Worm (Caenorhabditis elegans) whole organism, mixed stage, embryonic: Measurements from ENCODE around the gene pes-4.

ENCODE experiments used
- bed-3 ChIP-seq: fragments of 200-800 bp; sonication (Bioruptor generic); optimal IDR thresholded peaks from 3 replicates; lab custom pipeline; 2018; ENCODE audit warnings: mild to moderate bottlenecking, missing genetic modification characterization, moderate library complexity, missing compliant biosample characterization
- blmp-1 ChIP-seq: fragments of 150-350 bp; optimal IDR thresholded peaks from 2 replicates; lab custom pipeline; 2014; ENCODE audit warnings: missing biosample characterization, missing genetic modification characterization
- ceh-39 ChIP-seq: fragments of 150-350 bp; optimal IDR thresholded peaks from 2 replicates; lab custom pipeline; 2014; ENCODE audit warnings: missing biosample characterization, missing genetic modification characterization
- ceh-43 ChIP-seq: fragments of 200-800 bp; sonication (Bioruptor generic); optimal IDR thresholded peaks from 2 replicates; lab custom pipeline; 2018; ENCODE audit warnings: mild to moderate bottlenecking, missing genetic modification characterization, moderate library complexity, missing compliant biosample characterization
- ceh-83 ChIP-seq: fragments of 200-800 bp; sonication (Bioruptor generic); optimal IDR thresholded peaks from 2 replicates; lab custom pipeline; 2018; ENCODE audit warnings: mild to moderate bottlenecking, missing genetic modification characterization, missing compliant biosample characterization
- ces-1 ChIP-seq: fragments of 150-350 bp; optimal IDR thresholded peaks from 2 replicates; lab custom pipeline; 2014; ENCODE audit warnings: missing biosample characterization, missing genetic modification reagents, missing genetic modification characterization
- cnd-1 ChIP-seq: fragments of 200-800 bp; sonication (Bioruptor generic); optimal IDR thresholded peaks from 2 replicates; lab custom pipeline; 2018; ENCODE audit warnings: mild to moderate bottlenecking, missing genetic modification characterization, missing compliant biosample characterization
- drap-1 ChIP-seq: fragments of 200-800 bp; sonication (Bioruptor generic); optimal IDR thresholded peaks from 3 replicates; lab custom pipeline; 2018; ENCODE audit warnings: mild to moderate bottlenecking, missing genetic modification characterization, missing compliant biosample characterization
- elt-1 ChIP-seq: sonication (generic microtip); optimal IDR thresholded peaks from 2 replicates; lab custom pipeline; 2017; ENCODE audit warnings: missing genetic modification characterization, mild to moderate bottlenecking, missing compliant biosample characterization, antibody characterized with exemption, moderate library complexity, borderline replicate concordance; ENCODE audit not compliant: insufficient read depth
- elt-3 ChIP-seq: fragments of 150-350 bp; optimal IDR thresholded peaks from 2 replicates; lab custom pipeline; 2014; ENCODE audit warnings: missing biosample characterization, missing genetic modification characterization
- flh-1 ChIP-seq: fragments of 200-800 bp; sonication (Bioruptor generic); optimal IDR thresholded peaks from 2 replicates; lab custom pipeline; 2018; ENCODE audit warnings: mild to moderate bottlenecking, missing genetic modification characterization, moderate library complexity, missing compliant biosample characterization
- hlh-1 ChIP-seq: fragments of 150-350 bp; optimal IDR thresholded peaks from 2 replicates; lab custom pipeline; 2014; ENCODE audit warnings: missing biosample characterization, missing genetic modification reagents, missing genetic modification characterization
- lin-13 ChIP-seq: fragments of 150-350 bp; optimal IDR thresholded peaks from 2 replicates; lab custom pipeline; 2014; ENCODE audit warnings: missing biosample characterization, missing genetic modification characterization
- lsy-2 ChIP-seq: fragments of 150-350 bp; optimal IDR thresholded peaks from 2 replicates; lab custom pipeline; 2014; ENCODE audit warnings: missing biosample characterization, missing genetic modification characterization
- mep-1 ChIP-seq: fragments of 150-350 bp; optimal IDR thresholded peaks from 2 replicates; lab custom pipeline; 2017; ENCODE audit warnings: missing biosample characterization, missing genetic modification reagents, missing genetic modification characterization, inconsistent platforms
- mls-2 ChIP-seq: sonication (generic microtip); optimal IDR thresholded peaks from 2 replicates; lab custom pipeline; 2016; ENCODE audit warnings: mild to moderate bottlenecking, missing genetic modification characterization, moderate library complexity, missing compliant biosample characterization
- nhr-12 ChIP-seq: fragments of 150-350 bp; optimal IDR thresholded peaks from 2 replicates; lab custom pipeline; 2014; ENCODE audit warnings: missing biosample characterization, missing genetic modification characterization
- nhr-2 ChIP-seq: fragments of 150-350 bp; optimal IDR thresholded peaks from 2 replicates; lab custom pipeline; 2014; ENCODE audit warnings: missing biosample characterization, missing genetic modification characterization
- nhr-28 ChIP-seq: fragments of 150-350 bp; optimal IDR thresholded peaks from 2 replicates; lab custom pipeline; 2014; ENCODE audit warnings: missing biosample characterization, missing genetic modification characterization
- nhr-76 ChIP-seq: sonication (generic microtip); optimal IDR thresholded peaks from 2 replicates; lab custom pipeline; 2017; ENCODE audit warnings: missing biosample characterization, missing genetic modification characterization
- pha-4 ChIP-seq: fragments of 150-350 bp; optimal IDR thresholded peaks from 2 replicates; lab custom pipeline; 2018; ENCODE audit warnings: missing biosample characterization, missing genetic modification reagents, missing genetic modification characterization
- sem-2 ChIP-seq: fragments of 200-800 bp; sonication (Bioruptor generic); optimal IDR thresholded peaks from 2 replicates; lab custom pipeline; 2018; ENCODE audit warnings: mild to moderate bottlenecking, missing genetic modification characterization, missing compliant biosample characterization
- sptf-1 ChIP-seq: sonication (generic microtip); optimal IDR thresholded peaks from 2 replicates; lab custom pipeline; 2017; ENCODE audit warnings: mild to moderate bottlenecking, missing genetic modification characterization, moderate library complexity, missing compliant biosample characterization
- tbx-8 ChIP-seq: fragments of 200-800 bp; sonication (Bioruptor generic); optimal IDR thresholded peaks from 2 replicates; lab custom pipeline; 2018; ENCODE audit warnings: mild to moderate bottlenecking, missing genetic modification characterization, moderate library complexity, missing compliant biosample characterization
- unc-120 ChIP-seq: sonication (generic microtip); optimal IDR thresholded peaks from 2 replicates; lab custom pipeline; 2017; ENCODE audit warnings: missing genetic modification characterization, missing compliant biosample characterization; ENCODE audit not compliant: poor library complexity, severe bottlenecking
- zip-8 ChIP-seq: fragments of 150-350 bp; optimal IDR thresholded peaks from 2 replicates; lab custom pipeline; 2014; ENCODE audit warnings: missing biosample characterization, missing genetic modification characterization
- ztf-11 ChIP-seq: fragments of 150-350 bp; optimal IDR thresholded peaks from 2 replicates; lab custom pipeline; 2014; ENCODE audit warnings: missing biosample characterization, missing genetic modification characterization

The pes-4 gene

DNA sequence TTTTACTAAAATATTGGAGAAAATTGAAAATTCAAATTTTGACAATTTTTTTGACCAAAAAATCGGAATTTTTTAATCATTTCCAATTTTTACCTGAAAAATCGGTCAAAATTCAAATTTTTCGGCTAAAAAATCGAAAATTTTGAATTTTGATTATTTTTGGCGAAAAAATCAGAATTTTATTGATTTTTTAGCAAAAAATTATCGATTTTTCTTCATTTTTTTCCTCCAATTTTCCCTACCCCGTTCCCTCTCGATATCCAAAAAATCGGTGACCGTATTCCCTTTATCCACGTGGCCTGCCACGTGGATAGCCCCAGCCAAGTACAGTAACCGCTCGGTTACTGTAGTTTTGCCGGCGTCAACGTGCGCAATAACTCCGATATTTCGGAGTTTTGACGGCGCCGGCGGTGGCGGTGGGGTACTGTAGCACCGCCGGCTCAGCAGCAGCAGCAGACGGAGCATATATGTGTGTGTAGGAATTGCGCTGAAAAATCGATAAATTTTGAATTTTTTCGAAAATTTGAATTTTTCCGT is 36.7 kb downstream of the pes-4 start, which contains the start of gene Y119D3B.14:
Gene Y119D3B.14 (minus strand): TSS at position 487 of the 537 bp plus-strand sequence.
- no peak for TF ChIP-seq hlh-1 (tag; lab: Kevin White, UChicago)

DNA sequence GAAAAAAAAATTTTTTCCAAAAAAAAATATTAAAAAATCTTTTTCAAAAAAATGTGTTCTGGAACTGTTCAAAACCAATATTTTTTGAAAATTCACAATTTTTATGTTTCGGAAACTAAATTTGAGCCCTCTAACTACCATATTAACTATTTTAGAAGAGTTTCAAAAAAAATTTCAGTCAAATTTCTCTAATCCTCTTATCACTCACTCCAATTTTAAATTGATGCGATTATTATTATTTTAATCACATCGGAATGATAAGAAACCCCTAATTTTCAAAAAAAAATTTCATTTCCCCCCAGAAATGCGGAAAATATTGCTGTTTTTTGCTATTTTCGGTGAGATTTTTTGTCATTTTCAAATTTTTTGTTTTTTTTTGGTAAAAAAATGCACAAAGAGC is 48.3 kb downstream of the pes-4 start, which contains the start of gene nspg-8:
Gene nspg-8 (plus strand): TSS at position 301 of the 400 bp plus-strand sequence.
- TF ChIP-seq elt-1 (tag; lab: Kevin White, UChicago) (no peak), ceh-83 (GFP tag; lab: Kevin White, UChicago) (no peak)

DNA sequence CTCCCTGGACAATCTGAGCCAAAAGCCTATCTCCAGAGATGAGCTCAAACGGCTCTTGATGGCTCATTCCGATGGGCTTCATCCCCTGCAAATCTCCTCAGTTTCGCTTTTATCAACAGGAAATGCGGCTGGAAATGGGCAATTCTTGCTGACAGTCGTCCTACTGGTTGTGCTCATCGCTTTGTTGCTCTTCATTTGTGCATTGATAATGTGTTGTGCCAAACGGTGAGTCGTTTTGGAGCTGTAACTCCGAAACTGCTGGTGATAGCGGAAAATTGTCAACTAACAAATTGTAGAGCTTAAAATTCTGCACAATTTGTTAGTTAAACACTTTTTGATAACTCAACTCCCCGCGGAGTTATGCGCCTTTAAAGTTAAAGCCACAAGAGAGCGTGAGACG is 51.1 kb downstream of the pes-4 start:
- no peak for TF ChIP-seq ztf-11 (tag; lab: Kevin White, UChicago)
- TF ChIP-seq, all 35 proteins: peak for 0

DNA sequence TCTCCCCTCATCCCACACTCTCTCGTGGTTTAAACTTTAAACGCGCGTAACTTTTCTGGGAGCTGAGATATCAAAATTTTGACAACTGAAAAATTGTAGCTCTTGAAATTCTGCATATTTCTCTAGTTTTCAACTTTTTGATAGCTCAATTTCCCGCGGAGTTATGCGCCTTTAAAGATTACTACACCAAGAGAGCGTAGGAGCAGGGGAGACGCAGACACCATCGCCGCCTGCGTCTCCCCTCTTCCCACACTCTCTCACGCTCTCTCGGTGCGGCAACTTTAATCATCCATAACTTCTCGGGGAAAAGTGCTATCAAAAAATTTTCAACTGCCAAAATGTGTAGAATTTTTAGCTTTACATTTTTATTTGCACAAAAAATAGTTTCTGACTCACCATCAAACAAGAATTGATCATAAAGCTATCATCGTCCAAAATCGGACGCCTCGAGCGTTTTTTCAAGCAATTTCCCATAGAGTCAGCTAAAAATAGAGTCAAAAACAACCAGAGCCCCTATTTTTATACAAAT is 53.9 kb downstream of the pes-4 start, which contains the start of gene eak-3:
Gene eak-3 (minus strand): TSS at position 479 of the 529 bp plus-strand sequence.
- TF ChIP-seq elt-1 (tag; lab: Kevin White, UChicago) (no peak), nhr-12 (tag; lab: Kevin White, UChicago) (no peak), unc-120 (tag; lab: Kevin White, UChicago) (no peak), tbx-8 (GFP tag; lab: Kevin White, UChicago) (no peak), bed-3 (no peak), flh-1 (no peak), nhr-28 (tag; lab: Kevin White, UChicago) (no peak)

DNA sequence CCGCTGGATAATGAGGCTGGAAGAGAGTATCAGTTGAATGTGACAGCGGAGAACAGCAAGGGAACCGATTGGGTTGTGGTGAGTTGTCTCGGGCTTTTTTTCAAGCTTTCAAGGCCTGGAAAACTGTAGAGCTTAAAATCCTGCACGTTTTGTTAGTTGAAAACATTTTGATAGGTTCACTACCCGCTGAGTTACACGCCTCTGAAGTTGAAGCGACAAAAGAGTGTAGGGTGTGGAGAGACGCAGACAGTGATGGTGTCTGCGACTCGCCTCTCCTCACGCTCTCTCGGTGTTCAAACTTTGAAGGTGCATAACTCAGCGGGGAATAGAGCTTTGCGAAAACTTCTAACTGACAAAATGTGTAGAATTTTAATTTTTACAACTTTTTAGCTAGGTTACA is 56.7 kb downstream of the pes-4 start:
- no peak for TF ChIP-seq lin-13 (tag; lab: Kevin White, UChicago)
- TF ChIP-seq sem-2 (GFP tag; lab: Kevin White, UChicago) = no peak
- no peak for TF ChIP-seq ceh-43 (GFP tag; lab: Kevin White, UChicago)
- no peak for TF ChIP-seq nhr-12 (tag; lab: Kevin White, UChicago)
- TF ChIP-seq lsy-2 (tag; lab: Kevin White, UChicago) = no peak
- TF ChIP-seq pha-4 (tag; lab: Kevin White, UChicago) = no peak
- no peak for TF ChIP-seq ces-1 (GFP tag; lab: Kevin White, UChicago)
- no peak for TF ChIP-seq zip-8 (tag; lab: Kevin White, UChicago)
- TF ChIP-seq, all 35 proteins: peak for 0

DNA sequence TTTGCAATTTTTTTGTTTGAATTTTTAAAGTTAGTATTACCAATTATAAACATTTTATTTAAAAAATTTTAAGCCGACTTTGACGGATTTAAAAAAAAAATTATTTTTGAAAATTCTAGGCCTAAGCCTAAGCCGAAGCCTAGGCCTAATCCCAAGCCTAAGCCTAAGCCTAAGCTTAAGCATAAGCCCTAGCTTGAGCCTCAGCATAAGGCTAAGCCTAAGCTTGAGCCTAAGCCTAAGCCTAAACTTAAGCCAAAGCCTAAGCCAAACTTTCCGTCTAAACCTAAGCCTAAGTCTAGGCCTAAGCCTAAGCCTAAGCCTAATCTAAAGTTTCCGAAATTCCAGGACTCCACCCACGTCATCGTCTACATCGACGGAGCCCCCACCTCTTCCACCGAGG is 60.5 kb downstream of the pes-4 start:
- TF ChIP-seq ceh-83 (GFP tag; lab: Kevin White, UChicago) (no peak), unc-120 (tag; lab: Kevin White, UChicago) (no peak), tbx-8 (GFP tag; lab: Kevin White, UChicago) (no peak), hlh-1 (tag; lab: Kevin White, UChicago) (no peak), ceh-39 (tag; lab: Kevin White, UChicago) (no peak), mep-1 (tag; lab: Kevin White, UChicago) (no peak), nhr-2 (no peak), cnd-1 (tag; lab: Kevin White, UChicago) (no peak), bed-3 (no peak), blmp-1 (no peak), ces-1 (GFP tag; lab: Kevin White, UChicago) (no peak), elt-3 (no peak), sptf-1 (tag; lab: Kevin White, UChicago) (no peak), flh-1 (no peak), mls-2 (no peak)
- TF ChIP-seq, all 35 proteins: peak for 0

DNA sequence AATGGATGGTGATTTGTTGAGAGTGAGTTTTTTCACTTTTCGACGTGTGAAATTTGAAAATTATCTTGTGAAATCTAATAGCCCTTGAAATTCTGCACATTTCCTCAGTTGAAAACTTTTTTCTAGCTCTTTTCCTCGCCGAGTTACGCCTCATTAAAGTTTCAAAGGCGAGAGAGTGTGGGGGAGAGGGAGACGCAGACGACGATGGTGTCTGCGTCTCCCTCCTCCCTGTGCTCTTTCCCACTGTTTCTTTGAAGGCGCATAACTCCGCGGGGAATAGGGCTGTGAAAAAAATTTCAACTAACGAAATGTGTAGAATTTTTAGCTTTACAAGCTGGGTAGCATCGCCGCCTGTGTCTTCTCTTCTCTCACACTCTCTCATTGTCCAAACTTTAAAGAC is 63.7 kb downstream of the pes-4 start:
- TF ChIP-seq elt-3 = no peak
- no peak for TF ChIP-seq cnd-1 (tag; lab: Kevin White, UChicago)
- no peak for TF ChIP-seq nhr-76 (tag; lab: Kevin White, UChicago)
- TF ChIP-seq drap-1 = no peak
- TF ChIP-seq, all 35 proteins: peak for 0
